Fruit fly (Drosophila melanogaster): ENCODE results near the gene Mur29B.

The Mur29B gene

DNA sequence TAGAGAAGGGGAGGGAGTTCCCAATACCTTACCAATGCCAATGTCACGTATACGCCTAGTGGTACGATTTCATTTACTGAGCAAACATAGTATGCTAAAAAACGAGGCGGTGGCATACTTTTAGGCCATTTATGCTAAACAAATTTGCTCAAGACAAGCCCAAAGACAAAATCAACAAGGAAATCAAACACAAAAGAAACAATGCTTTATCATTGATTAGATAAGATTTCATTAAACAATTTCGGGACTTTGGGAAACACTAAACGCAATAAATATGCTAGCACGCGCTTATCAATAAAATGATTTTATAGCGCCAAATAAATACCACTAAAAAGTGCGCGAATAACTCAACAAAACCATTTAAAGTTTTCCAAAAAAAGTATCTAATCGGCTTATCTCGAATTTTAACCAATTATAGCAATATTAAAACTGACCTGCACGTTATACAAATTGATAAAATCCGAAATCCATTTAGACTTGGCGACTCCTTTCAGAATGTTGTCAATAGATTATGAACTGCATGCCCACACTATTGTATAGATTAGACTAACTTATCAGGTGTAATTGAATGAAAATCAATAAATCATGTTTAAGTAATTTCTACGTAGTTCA is 1.3 kb upstream of the Mur29B start (continued):
- TF ChIP-seq CG7786 (GFP tag; optimal IDR thresholded peaks at IDR 0.05), result no peak
- TF ChIP-seq CG10209 (GFP tag; optimal IDR thresholded peaks at IDR 0.05), result peak; percentile 31
- TF ChIP-seq CG15514 (GFP tag; optimal IDR thresholded peaks at IDR 0.05), result peak; percentile 62
- peak; percentile 71 for TF ChIP-seq CrebB (tag; optimal IDR thresholded peaks at IDR 0.05)
- TF ChIP-seq pum (GFP tag; optimal IDR thresholded peaks at IDR 0.05), result no peak
- TF ChIP-seq CG7928 (GFP tag; optimal IDR thresholded peaks at IDR 0.05), result no peak
- TF ChIP-seq dati (GFP tag; IDR thresholded peaks at IDR 0.05), result no peak
- TF ChIP-seq schlank (tag; optimal IDR thresholded peaks at IDR 0.05), result peak; percentile 36
- TF ChIP-seq org-1 (GFP tag; optimal IDR thresholded peaks at IDR 0.05), result peak; percentile 22
- no peak for TF ChIP-seq chm (GFP tag; IDR thresholded peaks at IDR 0.05)
- TF ChIP-seq CG15479 (GFP tag; optimal IDR thresholded peaks at IDR 0.05), result no peak
- TF ChIP-seq CG5245 (GFP tag; optimal IDR thresholded peaks at IDR 0.05), result no peak
- TF ChIP-seq CG11456 (GFP tag; IDR thresholded peaks at IDR 0.05), result no peak
- peak; percentile 28 for TF ChIP-seq fd3F (GFP tag; optimal IDR thresholded peaks at IDR 0.05)
- TF ChIP-seq exex (tag; optimal IDR thresholded peaks at IDR 0.05), result peak; percentile 88
- TF ChIP-seq CG4820 (GFP tag; optimal IDR thresholded peaks at IDR 0.05), result no peak
- no peak for TF ChIP-seq cg (GFP tag; optimal IDR thresholded peaks at IDR 0.05)
- no peak for TF ChIP-seq CG17186 (GFP tag; optimal IDR thresholded peaks at IDR 0.05)
- no peak for TF ChIP-seq CG31388 (GFP tag; optimal IDR thresholded peaks at IDR 0.05)
- TF ChIP-seq run (tag; optimal IDR thresholded peaks at IDR 0.05), result no peak
- TF ChIP-seq CG34376 (GFP tag; optimal IDR thresholded peaks at IDR 0.05), result peak; percentile 57
- no peak for TF ChIP-seq hbn (GFP tag; IDR thresholded peaks at IDR 0.05; ENCODE audit: partially characterized antibody)
- TF ChIP-seq CG17802 (tag; optimal IDR thresholded peaks at IDR 0.05), result no peak
- no peak for TF ChIP-seq CG1024 (GFP tag; IDR thresholded peaks at IDR 0.05)
- TF ChIP-seq CG10274 (GFP tag; optimal IDR thresholded peaks at IDR 0.05), result no peak
- peak; percentile 52 for TF ChIP-seq CG12744 (GFP tag; optimal IDR thresholded peaks at IDR 0.05)
- no peak for TF ChIP-seq D19A (tag; optimal IDR thresholded peaks at IDR 0.05)
- peak; percentile 25 for TF ChIP-seq grau (tag; optimal IDR thresholded peaks at IDR 0.05)
- TF ChIP-seq tin (GFP tag; optimal IDR thresholded peaks at IDR 0.05), result no peak
- TF ChIP-seq CG18764 (GFP tag; optimal IDR thresholded peaks at IDR 0.05), result no peak
- TF ChIP-seq MBD-R2 (GFP tag; IDR thresholded peaks at IDR 0.05), result no peak
- peak; percentile 62 for TF ChIP-seq gro (GFP tag; optimal IDR thresholded peaks at IDR 0.05)
- no peak for TF ChIP-seq az2 (GFP tag; optimal IDR thresholded peaks at IDR 0.05)
- no peak for TF ChIP-seq prd (optimal IDR thresholded peaks at IDR 0.05)
- TF ChIP-seq prd (GFP tag; IDR thresholded peaks at IDR 0.05), result no peak
- TF ChIP-seq CG16779 (GFP tag; IDR thresholded peaks at IDR 0.05), result no peak
- no peak for TF ChIP-seq CG12236 (GFP tag; optimal IDR thresholded peaks at IDR 0.05)
- TF ChIP-seq otp (GFP tag; IDR thresholded peaks at IDR 0.05), result 0 out of 3 replicates have a peak, but pooled peaks have one; percentile 26
- no peak for TF ChIP-seq Tbp (GFP tag; optimal IDR thresholded peaks at IDR 0.05)
- peak; percentile 61 for TF ChIP-seq HHEX (GFP tag; optimal IDR thresholded peaks at IDR 0.05)
- peak; percentile 76 for TF ChIP-seq Atf6 (GFP tag; IDR thresholded peaks at IDR 0.05)
- TF ChIP-seq Hmx (GFP tag; optimal IDR thresholded peaks at IDR 0.05), result no peak
- no peak; the same call in 1 of the 2 replicates for TF ChIP-seq Awh (GFP tag; IDR thresholded peaks at IDR 0.05)
- no peak for TF ChIP-seq crc (GFP tag; optimal IDR thresholded peaks at IDR 0.05)
- no peak for TF ChIP-seq CG10321 (GFP tag; IDR thresholded peaks at IDR 0.05)
- TF ChIP-seq so (GFP tag; IDR thresholded peaks at IDR 0.05), result 0 out of 3 replicates have a peak, but pooled peaks have one; percentile 36
- TF ChIP-seq tll (GFP tag; optimal IDR thresholded peaks at IDR 0.05), result no peak
- no peak for TF ChIP-seq Poxn (GFP tag; IDR thresholded peaks at IDR 0.05)
- no peak for TF ChIP-seq klu (GFP tag; IDR thresholded peaks at IDR 0.05)
- no peak for TF ChIP-seq ac (GFP tag; optimal IDR thresholded peaks at IDR 0.05)
- no peak for TF ChIP-seq CG9609 (GFP tag; optimal IDR thresholded peaks at IDR 0.05)
